Worm (Caenorhabditis elegans) whole organism, late embryonic: ENCODE results near the gene syd-1.

ENCODE experiments used
- C38D4.7 ChIP-seq: fragments of 200-800 bp; sonication (Bioruptor generic); optimal IDR thresholded peaks from 2 replicates; lab custom pipeline; 2018; ENCODE audit warnings: mild to moderate bottlenecking, missing genetic modification characterization, moderate library complexity, missing compliant biosample characterization
- F13H6.1 ChIP-seq: sonication (generic microtip); optimal IDR thresholded peaks from 2 replicates; lab custom pipeline; 2016; ENCODE audit warnings: missing genetic modification characterization, missing compliant biosample characterization
- K02D7.2 ChIP-seq: sonication (generic microtip); optimal IDR thresholded peaks from 2 replicates; lab custom pipeline; 2017; ENCODE audit warnings: mild to moderate bottlenecking, missing genetic modification characterization, missing compliant biosample characterization
- K09A11.1 ChIP-seq: sonication (generic microtip); optimal IDR thresholded peaks from 2 replicates; lab custom pipeline; 2017; ENCODE audit warnings: antibody characterized with exemption, mild to moderate bottlenecking, missing genetic modification characterization, missing compliant biosample characterization; ENCODE audit not compliant: insufficient read depth
- T23F11.4 ChIP-seq: fragments of 200-800 bp; sonication (Bioruptor generic); optimal IDR thresholded peaks from 2 replicates; lab custom pipeline; 2018; ENCODE audit warnings: mild to moderate bottlenecking, missing genetic modification characterization, missing compliant biosample characterization
- Y22D7AL.16 ChIP-seq: sonication (generic microtip); optimal IDR thresholded peaks from 2 replicates; lab custom pipeline; 2016; ENCODE audit warnings: missing genetic modification characterization, missing compliant biosample characterization
- ceh-19 ChIP-seq: fragments of 200-800 bp; sonication (Bioruptor generic); optimal IDR thresholded peaks from 2 replicates; lab custom pipeline; 2018; ENCODE audit warnings: mild to moderate bottlenecking, missing genetic modification characterization, missing compliant biosample characterization
- ceh-30 ChIP-seq: fragments of 150-350 bp; optimal IDR thresholded peaks from 2 replicates; lab custom pipeline; 2014; ENCODE audit warnings: missing biosample characterization, missing genetic modification characterization
- ceh-31 ChIP-seq: sonication (generic microtip); optimal IDR thresholded peaks from 2 replicates; lab custom pipeline; 2016; ENCODE audit warnings: missing genetic modification characterization, missing compliant biosample characterization
- ceh-45 ChIP-seq: fragments of 200-800 bp; sonication (Bioruptor generic); IDR thresholded peaks from 2 replicates; pipeline ENCODE4 v1.3.6; 2022; ENCODE audit warnings: missing genetic modification reagents, missing genetic modification characterization, missing compliant biosample characterization
- ceh-48 ChIP-seq: sonication (generic microtip); optimal IDR thresholded peaks from 2 replicates; lab custom pipeline; 2016; ENCODE audit warnings: missing genetic modification characterization, inconsistent platforms, missing compliant biosample characterization
- ceh-6 ChIP-seq: fragments of 200-800 bp; sonication (Bioruptor generic); optimal IDR thresholded peaks from 2 replicates; lab custom pipeline; 2018; ENCODE audit warnings: mild to moderate bottlenecking, missing genetic modification characterization, missing compliant biosample characterization
- che-1 ChIP-seq: sonication (generic microtip); optimal IDR thresholded peaks from 2 replicates; lab custom pipeline; 2016; ENCODE audit warnings: mild to moderate bottlenecking, missing genetic modification characterization, missing compliant biosample characterization
- dmd-4 ChIP-seq: sonication (generic microtip); optimal IDR thresholded peaks from 2 replicates; lab custom pipeline; 2016; ENCODE audit warnings: borderline replicate concordance, missing genetic modification characterization, missing compliant biosample characterization
- dve-1 ChIP-seq: sonication (generic microtip); optimal IDR thresholded peaks from 2 replicates; lab custom pipeline; 2017; ENCODE audit warnings: antibody characterized with exemption, mild to moderate bottlenecking, missing genetic modification characterization, missing compliant biosample characterization
- elt-2 ChIP-seq: sonication (generic microtip); optimal IDR thresholded peaks from 2 replicates; lab custom pipeline; 2016; ENCODE audit warnings: missing genetic modification reagents, missing genetic modification characterization, missing compliant biosample characterization
- elt-4 ChIP-seq: sonication (generic microtip); optimal IDR thresholded peaks from 2 replicates; lab custom pipeline; 2016; ENCODE audit warnings: missing genetic modification characterization, missing compliant biosample characterization
- fkh-6 ChIP-seq: sonication (generic microtip); optimal IDR thresholded peaks from 2 replicates; lab custom pipeline; 2016; ENCODE audit warnings: missing genetic modification characterization, missing compliant biosample characterization
- hlh-13 ChIP-seq: fragments of 200-800 bp; sonication (Bioruptor generic); optimal IDR thresholded peaks from 2 replicates; lab custom pipeline; 2018; ENCODE audit warnings: mild to moderate bottlenecking, missing genetic modification characterization, missing compliant biosample characterization
- hlh-15 ChIP-seq: sonication (generic microtip); optimal IDR thresholded peaks from 2 replicates; lab custom pipeline; 2016; ENCODE audit warnings: missing genetic modification characterization, missing compliant biosample characterization
- hlh-8 ChIP-seq: sonication (generic microtip); optimal IDR thresholded peaks from 2 replicates; lab custom pipeline; 2016; ENCODE audit warnings: missing genotype, missing genetic modification characterization, missing compliant biosample characterization
- nfya-1 ChIP-seq: sonication (generic microtip); optimal IDR thresholded peaks from 2 replicates; lab custom pipeline; 2017; ENCODE audit warnings: missing genetic modification characterization, mild to moderate bottlenecking, missing compliant biosample characterization, antibody characterized with exemption, moderate library complexity
- nhr-232 ChIP-seq: sonication (generic microtip); optimal IDR thresholded peaks from 2 replicates; lab custom pipeline; 2016; ENCODE audit warnings: missing genetic modification characterization, missing compliant biosample characterization
- npax-4 ChIP-seq: sonication (generic microtip); optimal IDR thresholded peaks from 2 replicates; lab custom pipeline; 2016; ENCODE audit warnings: missing genetic modification characterization, missing compliant biosample characterization
- odd-2 ChIP-seq: sonication (generic microtip); optimal IDR thresholded peaks from 2 replicates; lab custom pipeline; 2017; ENCODE audit warnings: antibody characterized with exemption, mild to moderate bottlenecking, missing genetic modification characterization, missing compliant biosample characterization
- pat-9 ChIP-seq: fragments of 200-800 bp; sonication (Bioruptor generic); optimal IDR thresholded peaks from 2 replicates; lab custom pipeline; 2018; ENCODE audit warnings: mild to moderate bottlenecking, missing genetic modification characterization, moderate library complexity, missing compliant biosample characterization
- pax-1 ChIP-seq: fragments of 150-350 bp; optimal IDR thresholded peaks from 2 replicates; lab custom pipeline; 2014; ENCODE audit warnings: missing biosample characterization, missing genetic modification characterization
- pros-1 ChIP-seq: fragments of 150-350 bp; optimal IDR thresholded peaks from 2 replicates; lab custom pipeline; 2014; ENCODE audit warnings: missing biosample characterization, missing genetic modification reagents, missing genetic modification characterization
- rnt-1 ChIP-seq: sonication (generic microtip); optimal IDR thresholded peaks from 2 replicates; lab custom pipeline; 2016; ENCODE audit warnings: missing genetic modification characterization, missing compliant biosample characterization
- tbx-7 ChIP-seq: sonication (generic microtip); optimal IDR thresholded peaks from 2 replicates; lab custom pipeline; 2016; ENCODE audit warnings: missing genotype, missing genetic modification characterization, missing compliant biosample characterization
- ttx-3 ChIP-seq: sonication (generic microtip); optimal IDR thresholded peaks from 2 replicates; lab custom pipeline; 2016; ENCODE audit warnings: missing genetic modification reagents, missing genetic modification characterization, missing compliant biosample characterization
- unc-42 ChIP-seq: sonication (generic microtip); optimal IDR thresholded peaks from 2 replicates; lab custom pipeline; 2016; ENCODE audit warnings: missing genotype, missing genetic modification characterization, missing compliant biosample characterization
- zip-5 ChIP-seq: sonication (generic microtip); optimal IDR thresholded peaks from 2 replicates; lab custom pipeline; 2016; ENCODE audit warnings: missing genetic modification characterization, missing compliant biosample characterization

Gene syd-1

DNA sequence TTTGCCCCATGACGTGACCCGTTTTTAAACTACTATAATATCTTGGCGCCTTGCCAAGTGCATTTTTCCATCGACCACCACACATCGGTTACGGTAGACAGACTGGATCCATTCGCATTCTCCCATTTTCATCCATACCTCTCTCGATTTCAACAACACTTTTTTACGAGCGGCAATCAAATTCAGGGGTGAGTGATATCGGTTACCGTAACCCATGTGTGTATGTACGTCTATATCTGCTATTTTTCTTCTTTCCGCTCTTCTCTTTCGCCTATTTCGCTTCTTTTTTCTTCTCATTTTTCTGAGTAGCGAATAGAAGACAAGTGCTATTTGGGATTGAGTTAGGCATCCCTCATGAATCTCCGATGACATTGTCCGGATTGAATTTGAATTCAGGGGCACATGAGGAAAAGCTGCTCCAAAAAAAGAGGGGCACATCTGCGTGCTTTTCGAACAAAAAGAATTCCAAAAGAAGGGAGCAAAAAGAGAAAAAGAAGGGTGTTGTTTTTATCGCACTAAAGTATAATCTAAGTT lies 37.0 kb upstream of the syd-1 start:
- TF ChIP-seq K02D7.2 (no peak), elt-4 (tag; lab: Kevin White, UChicago) (no peak), unc-42 (tag; lab: Kevin White, UChicago) (peak; percentile 59)

- TF ChIP-seq fkh-6 (tag; lab: Kevin White, UChicago) (no peak), pax-1 (tag; lab: Kevin White, UChicago) (no peak), Y22D7AL.16 (tag; lab: Kevin White, UChicago) (no peak), unc-42 (tag; lab: Kevin White, UChicago) (no peak), elt-2 (tag; lab: Kevin White, UChicago) (peak; percentile 76)
These were observed 36.5 kb upstream of the syd-1 start for ce11 chrII:7631171-7631570.

DNA sequence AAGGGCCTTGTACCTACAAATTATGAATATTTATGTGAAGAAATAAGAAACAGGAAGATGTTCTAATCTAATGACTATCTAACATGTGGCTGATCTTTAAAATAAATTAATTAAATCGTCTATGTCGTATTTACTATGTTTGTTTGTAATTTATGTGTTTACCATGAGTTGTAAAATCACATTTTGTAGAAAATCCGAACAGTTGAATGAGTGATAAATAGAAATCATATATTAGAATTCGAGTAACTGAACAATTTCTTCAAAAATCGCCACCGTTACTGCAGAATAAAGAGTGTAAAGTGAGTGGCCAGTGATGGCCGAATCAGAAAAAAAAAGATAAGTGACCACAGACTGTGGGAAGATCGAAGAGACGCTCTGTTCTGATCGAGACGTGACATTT lies 35.3 kb upstream of the syd-1 start:
- no peak for TF ChIP-seq C38D4.7 (GFP tag; lab: Kevin White, UChicago)
- no peak for TF ChIP-seq ceh-45
- no peak for TF ChIP-seq tbx-7 (tag; lab: Kevin White, UChicago)

- no peak for TF ChIP-seq npax-4 (tag; lab: Kevin White, UChicago)
- TF ChIP-seq pat-9 (tag; lab: Kevin White, UChicago) = no peak
- no peak for TF ChIP-seq F13H6.1 (tag; lab: Kevin White, UChicago)
- TF ChIP-seq ceh-30 (tag; lab: Kevin White, UChicago) = no peak
- no peak for TF ChIP-seq ttx-3 (tag; lab: Kevin White, UChicago)
- no peak for TF ChIP-seq T23F11.4
- TF ChIP-seq che-1 (tag; lab: Kevin White, UChicago) = no peak
- no peak for TF ChIP-seq dve-1 (tag; lab: Kevin White, UChicago)
- no peak for TF ChIP-seq ceh-6 (GFP tag; lab: Kevin White, UChicago)
- TF ChIP-seq hlh-8 (tag; lab: Kevin White, UChicago) = no peak
- TF ChIP-seq K02D7.2 = no peak
- TF ChIP-seq rnt-1 (tag; lab: Kevin White, UChicago) = no peak
- no peak for TF ChIP-seq hlh-13 (GFP tag; lab: Kevin White, UChicago)
- TF ChIP-seq dmd-4 (tag; lab: Kevin White, UChicago) = no peak
- TF ChIP-seq K09A11.1 (tag; lab: Kevin White, UChicago) = no peak
- no peak for TF ChIP-seq tbx-7 (tag; lab: Kevin White, UChicago)
- no peak for TF ChIP-seq pros-1 (tag; lab: Kevin White, UChicago)
- TF ChIP-seq odd-2 (tag; lab: Kevin White, UChicago) = no peak
These were observed 33.9 kb upstream of the syd-1 start for ce11 chrII:7628640-7629039.

- TF ChIP-seq nhr-232 (tag; lab: Kevin White, UChicago) (no peak), unc-42 (tag; lab: Kevin White, UChicago) (peak; percentile 79), che-1 (tag; lab: Kevin White, UChicago) (no peak), nfya-1 (tag; lab: Kevin White, UChicago) (peak; percentile 28), ceh-31 (tag; lab: Kevin White, UChicago) (peak; percentile 36), zip-5 (tag; lab: Kevin White, UChicago) (no peak)
These were observed 30.3 kb upstream of the syd-1 start for ce11 chrII:7624995-7625394.

DNA sequence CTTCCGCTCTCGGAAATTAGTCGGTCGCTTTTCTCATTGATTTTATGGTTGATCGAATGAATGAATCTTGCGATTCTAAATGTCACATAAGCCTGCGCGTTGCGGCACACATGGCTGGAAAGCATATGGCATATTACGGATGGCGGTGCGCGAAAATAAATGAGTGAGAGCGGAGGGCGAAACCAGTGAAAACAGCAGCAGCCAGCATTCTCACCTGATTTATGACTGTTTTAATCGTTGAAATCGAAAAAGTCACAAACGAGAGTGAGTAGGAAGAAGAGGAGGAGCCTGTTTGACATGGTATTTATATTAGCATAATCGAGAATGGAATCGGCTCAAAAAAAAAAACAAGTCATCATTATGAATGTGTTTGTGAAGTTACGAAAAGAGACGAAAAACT lies 29.6 kb upstream of the syd-1 start:
- TF ChIP-seq ceh-48 (tag; lab: Kevin White, UChicago) (peak; percentile 30), ceh-31 (tag; lab: Kevin White, UChicago) (peak; percentile 15), hlh-15 (no peak), ceh-19 (GFP tag; lab: Kevin White, UChicago) (no peak), hlh-8 (tag; lab: Kevin White, UChicago) (peak; percentile 14), ceh-45 (no peak)
